Worm (Caenorhabditis elegans): ENCODE results near the gene W02A2.9.

The W02A2.9 gene

DNA sequence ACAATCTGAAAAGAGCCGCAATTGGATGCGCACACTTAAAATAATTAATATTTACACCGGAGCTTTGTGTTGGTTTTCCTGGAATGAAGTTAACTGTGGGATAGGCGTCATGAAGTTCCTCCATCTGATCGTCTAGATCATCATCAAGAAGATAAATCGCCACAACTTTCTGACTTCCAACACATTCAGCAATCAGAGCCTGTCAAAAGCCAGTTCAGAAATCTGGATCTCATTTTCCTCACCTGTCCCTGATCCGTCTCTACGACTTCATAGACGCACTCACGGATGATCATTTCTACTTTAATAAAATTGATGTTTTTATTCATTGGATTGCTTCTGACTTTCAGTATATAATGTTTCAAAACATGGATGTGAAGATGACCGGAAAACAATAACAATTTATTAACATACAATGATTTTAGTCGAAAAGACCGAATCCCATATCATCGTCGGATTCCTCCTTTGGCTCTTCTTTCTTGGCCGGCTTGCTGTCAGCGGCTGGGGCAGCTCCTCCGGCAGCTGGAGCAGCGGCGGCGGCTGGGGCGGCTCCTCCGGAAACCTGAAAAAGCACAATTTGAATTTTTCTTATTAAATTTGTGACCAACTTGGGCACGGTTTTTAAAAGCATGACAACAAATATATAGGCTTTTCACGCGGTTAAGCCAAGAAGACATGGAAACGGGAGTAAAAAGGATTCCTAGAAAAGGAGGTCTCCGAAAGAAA lies 21.8 kb downstream of the W02A2.9 start, which contains the start of gene agt-1:
Gene agt-1 (minus strand): TSS at position 293 of the 723 bp plus-strand sequence.
- TF ChIP-seq fkh-3 (tag; optimal IDR thresholded peaks at IDR 0.05) (no peak), rec-8 (tag; optimal IDR thresholded peaks at IDR 0.05) (no peak), tbp1 (GFP tag; optimal IDR thresholded peaks at IDR 0.05) (peak; percentile 29), F57C9.4 (tag; optimal IDR thresholded peaks at IDR 0.05) (no peak), nhr-27 (tag; optimal IDR thresholded peaks at IDR 0.05) (no peak), ets-4 (GFP tag; optimal IDR thresholded peaks at IDR 0.05) (no peak), attf-3 (GFP tag; conservative IDR thresholded peaks at IDR 0.05) (no peak), F57A8.1 (GFP tag; optimal IDR thresholded peaks at IDR 0.05) (no peak), nhr-179 (tag; optimal IDR thresholded peaks at IDR 0.05) (no peak), egrh-3 (GFP tag; IDR thresholded peaks at IDR 0.05) (peak; percentile 92), rpc-1 (optimal IDR thresholded peaks at IDR 0.05) (no peak), rpc-1 (tag; optimal IDR thresholded peaks at IDR 0.05) (no peak), F10E7.11 (tag; optimal IDR thresholded peaks at IDR 0.05) (no peak), F52B5.7 (tag; optimal IDR thresholded peaks at IDR 0.05) (no peak), C17E4.6 (GFP tag; IDR thresholded peaks at IDR 0.05) (no peak), hmg-20 (GFP tag; IDR thresholded peaks at IDR 0.05) (no peak), Y53G8AR.9 (GFP tag; conservative IDR thresholded peaks at IDR 0.05) (0 out of 2 replicates have a peak, but pooled peaks have one; percentile 74), pha-4 (tag; optimal IDR thresholded peaks at IDR 0.05) (no peak), snpc-1.3 (tag; optimal IDR thresholded peaks at IDR 0.05; ENCODE audit: insufficient read depth) (no peak), hlh-26 (GFP tag; conservative IDR thresholded peaks at IDR 0.05) (no peak), unc-130 (GFP tag; optimal IDR thresholded peaks at IDR 0.05) (no peak), nfya-2 (GFP tag; IDR thresholded peaks at IDR 0.05) (no peak), rcor-1 (GFP tag; IDR thresholded peaks at IDR 0.05) (peak; percentile 64), tlf-1 (GFP tag; optimal IDR thresholded peaks at IDR 0.05) (peak; percentile 62), mel-28 (tag; optimal IDR thresholded peaks at IDR 0.05; ENCODE audit: borderline replicate concordance) (no peak), B0336.3 (GFP tag; IDR thresholded peaks at IDR 0.05) (peak; percentile 68), nhr-90 (tag; optimal IDR thresholded peaks at IDR 0.05) (no peak), repo-1 (tag; optimal IDR thresholded peaks at IDR 0.05) (peak; percentile 43), ZK185.1 (tag; optimal IDR thresholded peaks at IDR 0.05; ENCODE audit: poor library complexity, severe bottlenecking) (no peak), egl-44 (GFP tag; IDR thresholded peaks at IDR 0.05) (0 out of 2 replicates have a peak, but pooled peaks have one; percentile 17), T26A5.8 (tag; optimal IDR thresholded peaks at IDR 0.05) (peak; percentile 41), die-1 (tag; optimal IDR thresholded peaks at IDR 0.05) (no peak), chd-7 (tag; optimal IDR thresholded peaks at IDR 0.05) (peak; percentile 31), lsl-1 (GFP tag; optimal IDR thresholded peaks at IDR 0.05) (peak; percentile 5), C06A6.2 (GFP tag; conservative IDR thresholded peaks at IDR 0.05) (no peak), mcd-1 (GFP tag; IDR thresholded peaks at IDR 0.05) (peak; percentile 53; the same call in 1 of the 2 replicates), ekl-4 (GFP tag; IDR thresholded peaks at IDR 0.05) (peak; percentile 87), F37B4.10 (GFP tag; IDR thresholded peaks at IDR 0.05) (no peak), D2030.7 (GFP tag; IDR thresholded peaks at IDR 0.05) (no peak), Y95B8A.8 (GFP tag; IDR thresholded peaks at IDR 0.05) (0 out of 2 replicates have a peak, but pooled peaks have one; percentile 34), ceh-58 (GFP tag; IDR thresholded peaks at IDR 0.05) (0 out of 2 replicates have a peak, but pooled peaks have one; percentile 27), efl-1 (GFP tag; optimal IDR thresholded peaks at IDR 0.05) (no peak), ccch-3 (GFP tag; optimal IDR thresholded peaks at IDR 0.05) (no peak), aptf-2 (GFP tag; conservative IDR thresholded peaks at IDR 0.05) (no peak), lin-40 (tag; optimal IDR thresholded peaks at IDR 0.05) (no peak), madf-8 (GFP tag; conservative IDR thresholded peaks at IDR 0.05) (no peak), hmg-1.2 (GFP tag; IDR thresholded peaks at IDR 0.05) (no peak), B0019.2 (GFP tag; conservative IDR thresholded peaks at IDR 0.05) (no peak)
